Fruit fly (Drosophila melanogaster) whole organism, embryonic: Measurements from ENCODE around the gene Alp10.

ENCODE experiments used
- Asciz ChIP-seq: fragments of 200-800 bp; sonication (Bioruptor generic); optimal IDR thresholded peaks from 2 replicates; lab custom pipeline; 2017; ENCODE audit warnings: missing biosample characterization, mild to moderate bottlenecking, missing genetic modification characterization, missing genetic modification reagents
- CG13287 ChIP-seq: fragments of 200-800 bp; sonication (Bioruptor generic); IDR thresholded peaks from 2 replicates; pipeline ENCODE4 v1.3.6; 2022; ENCODE audit warnings: missing biosample characterization, missing genetic modification characterization; ENCODE audit not compliant: partially characterized antibody
- CG18011 ChIP-seq: fragments of 200-800 bp; sonication (Bioruptor generic); optimal IDR thresholded peaks from 2 replicates; lab custom pipeline; 2017; ENCODE audit warnings: missing biosample characterization, missing genetic modification characterization, mild to moderate bottlenecking, moderate library complexity, missing genotype
- CG2199 ChIP-seq: fragments of 200-800 bp; sonication (Bioruptor generic); IDR thresholded peaks from 3 replicates; pipeline ENCODE4 v1.3.6; 2022; ENCODE audit warnings: missing biosample characterization, missing genetic modification characterization
- CrebB ChIP-seq: fragments of 200-800 bp; sonication (Bioruptor generic); optimal IDR thresholded peaks from 3 replicates; lab custom pipeline; 2018; ENCODE audit warnings: missing biosample characterization, mild to moderate bottlenecking, missing genetic modification characterization
- Dp ChIP-seq: fragments of 200-800 bp; sonication (Bioruptor generic); optimal IDR thresholded peaks from 2 replicates; lab custom pipeline; 2018; ENCODE audit warnings: missing biosample characterization, mild to moderate bottlenecking, missing genetic modification characterization, moderate library complexity
- yki ChIP-seq: fragments of >200 bp; optimal IDR thresholded peaks from 3 replicates; lab custom pipeline; 2018

DNA sequence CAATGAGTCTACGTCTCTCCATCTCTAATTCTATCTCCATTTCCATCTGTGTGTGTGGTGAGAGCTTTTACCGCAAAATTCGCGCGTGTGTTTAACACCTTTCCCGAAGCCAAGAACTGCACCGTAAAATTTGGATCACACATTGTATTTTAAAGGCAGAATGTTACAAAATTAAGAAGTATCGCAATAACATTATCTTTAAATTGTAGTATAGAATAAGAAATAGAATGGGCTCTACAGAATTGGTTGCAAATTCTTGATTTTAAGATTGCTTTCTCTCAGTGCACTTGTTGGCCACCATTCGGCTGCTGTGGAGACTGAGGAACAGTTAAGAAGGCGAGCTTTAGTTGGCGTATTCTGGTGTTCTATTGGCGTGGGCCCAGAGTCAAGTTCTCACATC lies 31.4 kb upstream of the Alp10 start:
- TF ChIP-seq CG13287 (GFP tag; lab: Robert Waterston, UW), result no peak
- TF ChIP-seq yki (lab: Kevin White, UChicago), result no peak
- TF ChIP-seq CG2199 (GFP tag; lab: Robert Waterston, UW), result no peak
- no peak for TF ChIP-seq CG18011 (GFP tag; lab: Kevin White, UChicago)
- no peak for TF ChIP-seq Dp (GFP tag; lab: Kevin White, UChicago)
- TF ChIP-seq CrebB (tag; lab: Kevin White, UChicago), result no peak
- TF ChIP-seq Asciz (GFP tag; lab: Kevin White, UChicago), result no peak
